Worm (Caenorhabditis elegans) whole organism, L1 larva: ENCODE measurements around the gene ptr-5.

ENCODE experiments used
- C16A3.4 ChIP-seq: fragments of 150-350 bp; optimal IDR thresholded peaks from 2 replicates; lab custom pipeline; 2014; ENCODE audit warnings: missing biosample characterization, missing genetic modification characterization
- C34B4.2 ChIP-seq: sonication (generic microtip); optimal IDR thresholded peaks from 2 replicates; lab custom pipeline; 2017; ENCODE audit warnings: mild to moderate bottlenecking, missing genetic modification characterization, missing compliant biosample characterization
- aha-1 ChIP-seq: fragments of 150-350 bp; optimal IDR thresholded peaks from 2 replicates; lab custom pipeline; 2014; ENCODE audit warnings: missing biosample characterization, missing genetic modification characterization
- alr-1 ChIP-seq: fragments of 200-800 bp; sonication (Bioruptor generic); optimal IDR thresholded peaks from 2 replicates; lab custom pipeline; 2018; ENCODE audit warnings: borderline replicate concordance, mild to moderate bottlenecking, missing genetic modification characterization, missing compliant biosample characterization
- ceh-63 ChIP-seq: fragments of 200-800 bp; sonication (Bioruptor generic); optimal IDR thresholded peaks from 2 replicates; lab custom pipeline; 2018; ENCODE audit warnings: mild to moderate bottlenecking, missing genetic modification characterization, missing compliant biosample characterization
- ceh-8 ChIP-seq: fragments of 200-800 bp; sonication (Bioruptor generic); optimal IDR thresholded peaks from 2 replicates; lab custom pipeline; 2018; ENCODE audit warnings: mild to moderate bottlenecking, missing genetic modification characterization, moderate library complexity, missing compliant biosample characterization
- ceh-82 ChIP-seq, 3 experiments: fragments of 150-350 bp in 1 of 3; sonication (generic microtip) in 2 of 3; optimal IDR thresholded peaks; 2 replicates each; lab custom pipeline; 2014 to 2017; ENCODE audit warnings: missing biosample characterization in 3 of 3, missing genetic modification characterization in 3 of 3
- ceh-90 ChIP-seq: sonication (generic microtip); optimal IDR thresholded peaks from 2 replicates; lab custom pipeline; 2016; ENCODE audit warnings: missing genetic modification characterization, missing compliant biosample characterization
- ces-1 ChIP-seq: fragments of 150-350 bp; optimal IDR thresholded peaks from 2 replicates; lab custom pipeline; 2014; ENCODE audit warnings: missing biosample characterization, missing genetic modification reagents, missing genetic modification characterization
- dpl-1 ChIP-seq, 3 experiments: fragments of 150-350 bp in 2 of 3; sonication (generic microtip) in 1 of 3; optimal IDR thresholded peaks; 2 replicates each; lab custom pipeline; 2014 to 2017; ENCODE audit warnings: missing biosample characterization in 3 of 3, missing genetic modification characterization in 3 of 3, missing genetic modification reagents in 3 of 3
- dsc-1 ChIP-seq: sonication (generic microtip); optimal IDR thresholded peaks from 2 replicates; lab custom pipeline; 2016; ENCODE audit warnings: mild to moderate bottlenecking, missing genetic modification characterization, missing compliant biosample characterization
- efl-1 ChIP-seq, 4 experiments: fragments of 150-350 bp; optimal IDR thresholded peaks in 3 of 4; peaks in 1 of 4; 1 replicate in 1 of 4; 2 replicates in 3 of 4; lab custom pipeline; 2014; ENCODE audit warnings: missing biosample characterization in 2 of 4, missing genetic modification characterization in 2 of 4, missing genetic modification reagents in 2 of 4
- efl-3 ChIP-seq: fragments of 200-800 bp; sonication (Bioruptor generic); optimal IDR thresholded peaks from 2 replicates; lab custom pipeline; 2018; ENCODE audit warnings: mild to moderate bottlenecking, missing genetic modification characterization, missing compliant biosample characterization
- egl-27 ChIP-seq, 2 experiments: fragments of 150-350 bp in 1 of 2; sonication (generic microtip); optimal IDR thresholded peaks; 3 replicates each; lab custom pipeline; 2017 to 2018; ENCODE audit warnings: missing biosample characterization in 2 of 2, missing genetic modification characterization in 2 of 2, missing genetic modification reagents in 2 of 2
- elt-2 ChIP-seq: sonication (generic microtip); optimal IDR thresholded peaks from 2 replicates; lab custom pipeline; 2016; ENCODE audit warnings: missing genetic modification characterization, mild to moderate bottlenecking, inconsistent platforms, missing compliant biosample characterization, missing genetic modification reagents
- fkh-8 ChIP-seq: sonication (generic microtip); optimal IDR thresholded peaks from 2 replicates; lab custom pipeline; 2016; ENCODE audit warnings: mild to moderate bottlenecking, missing genetic modification characterization, missing compliant biosample characterization
- lin-13 ChIP-seq: fragments of 150-350 bp; optimal IDR thresholded peaks from 2 replicates; lab custom pipeline; 2014; ENCODE audit warnings: missing biosample characterization, missing genetic modification reagents, missing genetic modification characterization
- lin-14 ChIP-seq: fragments of 200-800 bp; sonication (Bioruptor generic); optimal IDR thresholded peaks from 2 replicates; lab custom pipeline; 2018; ENCODE audit warnings: mild to moderate bottlenecking, missing genetic modification characterization, moderate library complexity, missing compliant biosample characterization
- lin-35 ChIP-seq, 2 experiments: fragments of 150-350 bp; optimal IDR thresholded peaks; 2 replicates each; lab custom pipeline; 2014; ENCODE audit warnings: missing biosample characterization in 2 of 2, missing genetic modification characterization in 2 of 2, missing genetic modification reagents in 2 of 2
- lin-39 ChIP-seq: fragments of 150-350 bp; optimal IDR thresholded peaks from 2 replicates; lab custom pipeline; 2014; ENCODE audit warnings: missing biosample characterization, missing genetic modification reagents, missing genetic modification characterization
- lir-3 ChIP-seq: sonication (generic microtip); optimal IDR thresholded peaks from 2 replicates; lab custom pipeline; 2016; ENCODE audit warnings: mild to moderate bottlenecking, missing genetic modification characterization, moderate library complexity, missing compliant biosample characterization; ENCODE audit not compliant: poor library complexity
- mef-2 ChIP-seq: fragments of 150-350 bp; optimal IDR thresholded peaks from 2 replicates; lab custom pipeline; 2014; ENCODE audit warnings: missing biosample characterization, missing genetic modification characterization
- nhr-11 ChIP-seq: fragments of 150-350 bp; optimal IDR thresholded peaks from 2 replicates; lab custom pipeline; 2014; ENCODE audit warnings: missing biosample characterization, missing genetic modification characterization
- nhr-47 ChIP-seq: sonication (generic microtip); optimal IDR thresholded peaks from 2 replicates; lab custom pipeline; 2016; ENCODE audit warnings: mild to moderate bottlenecking, missing genetic modification characterization, moderate library complexity, missing compliant biosample characterization
- nhr-71 ChIP-seq: sonication (generic microtip); optimal IDR thresholded peaks from 2 replicates; lab custom pipeline; 2016; ENCODE audit warnings: mild to moderate bottlenecking, missing genetic modification characterization, moderate library complexity, missing compliant biosample characterization
- nhr-85 ChIP-seq: sonication (generic microtip); peaks from one replicate; lab custom pipeline; 2016; ENCODE audit warnings: missing genetic modification characterization, inconsistent platforms, missing compliant biosample characterization
- pag-3 ChIP-seq: sonication (generic microtip); optimal IDR thresholded peaks from 2 replicates; lab custom pipeline; 2017; ENCODE audit warnings: missing genetic modification characterization, mild to moderate bottlenecking, missing compliant biosample characterization, antibody characterized with exemption, borderline replicate concordance; ENCODE audit not compliant: insufficient read depth
- pax-3 ChIP-seq: fragments of 200-800 bp; sonication (Bioruptor generic); optimal IDR thresholded peaks from 2 replicates; lab custom pipeline; 2018; ENCODE audit warnings: mild to moderate bottlenecking, missing genetic modification characterization, moderate library complexity, missing compliant biosample characterization
- pqm-1 ChIP-seq: sonication (generic microtip); optimal IDR thresholded peaks from 3 replicates; lab custom pipeline; 2017; ENCODE audit warnings: missing biosample characterization, missing genetic modification characterization
- rnt-1 ChIP-seq: sonication (generic microtip); optimal IDR thresholded peaks from 2 replicates; lab custom pipeline; 2016; ENCODE audit warnings: mild to moderate bottlenecking, missing genetic modification characterization, moderate library complexity, missing compliant biosample characterization
- sox-4 ChIP-seq: sonication (generic microtip); optimal IDR thresholded peaks from 2 replicates; lab custom pipeline; 2016; ENCODE audit warnings: missing genetic modification characterization, missing compliant biosample characterization
- sptf-1 ChIP-seq: fragments of 150-350 bp; optimal IDR thresholded peaks from 2 replicates; lab custom pipeline; 2014; ENCODE audit warnings: missing biosample characterization, missing genetic modification characterization
- sup-37 ChIP-seq: fragments of 200-800 bp; sonication (Bioruptor generic); optimal IDR thresholded peaks from 2 replicates; lab custom pipeline; 2018; ENCODE audit warnings: mild to moderate bottlenecking, missing genetic modification characterization, missing compliant biosample characterization
- tbx-2 ChIP-seq: sonication (generic microtip); optimal IDR thresholded peaks from 2 replicates; lab custom pipeline; 2016; ENCODE audit warnings: missing genetic modification characterization, missing compliant biosample characterization
- tlp-1 ChIP-seq: fragments of 150-350 bp; optimal IDR thresholded peaks from 2 replicates; lab custom pipeline; 2014; ENCODE audit warnings: missing biosample characterization, missing genetic modification characterization
- unc-62 ChIP-seq: fragments of 150-350 bp; optimal IDR thresholded peaks from 2 replicates; lab custom pipeline; 2014; ENCODE audit warnings: missing biosample characterization, missing genetic modification reagents, missing genetic modification characterization
- unc-98 ChIP-seq: fragments of 200-800 bp; sonication (Bioruptor generic); IDR thresholded peaks from 2 replicates; pipeline ENCODE4 v1.3.6; 2022; ENCODE audit warnings: missing genetic modification characterization, missing compliant biosample characterization
- vab-15 ChIP-seq: sonication (generic microtip); optimal IDR thresholded peaks from 2 replicates; lab custom pipeline; 2017; ENCODE audit warnings: missing genotype, mild to moderate bottlenecking, missing genetic modification characterization, missing compliant biosample characterization
- zip-4 ChIP-seq: fragments of 200-800 bp; sonication (Bioruptor generic); optimal IDR thresholded peaks from 2 replicates; lab custom pipeline; 2018; ENCODE audit warnings: mild to moderate bottlenecking, missing genetic modification characterization, moderate library complexity, missing compliant biosample characterization
- ztf-11 ChIP-seq, 2 experiments: sonication (generic microtip); optimal IDR thresholded peaks; 2 replicates each; lab custom pipeline; 2016 to 2017; ENCODE audit warnings: missing genetic modification characterization in 2 of 2, missing biosample characterization in 1 of 2, missing compliant biosample characterization in 1 of 2

ptr-5 gene

ce11 chrX:17355462-17355861 is 37.1 kb downstream of the ptr-5 start:
- TF ChIP-seq pag-3 (tag; lab: Kevin White, UChicago) (no peak), C34B4.2 (tag; lab: Kevin White, UChicago) (no peak), dsc-1 (peak; percentile 86), nhr-11 (tag; lab: Kevin White, UChicago) (no peak), sup-37 (no peak), lin-14 (peak; percentile 13)

DNA sequence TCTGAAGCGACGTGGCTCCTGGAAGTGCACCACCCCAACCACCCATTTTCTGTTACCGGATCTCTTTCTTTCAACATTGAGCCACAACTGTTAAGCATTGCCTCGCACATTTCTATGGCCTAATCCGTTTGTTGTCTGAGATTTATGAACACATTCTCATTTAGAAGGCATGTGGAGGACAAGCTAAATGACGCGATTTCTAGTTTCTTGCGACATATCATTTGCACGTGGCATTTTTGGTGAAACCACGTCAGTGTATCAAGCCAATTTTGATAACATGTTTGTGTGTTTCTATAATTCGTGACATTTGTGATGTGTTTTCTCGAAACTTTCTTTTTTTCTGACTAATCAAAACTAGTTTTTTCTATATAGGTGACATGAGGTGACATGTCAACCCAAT is 38.4 kb downstream of the ptr-5 start:
- TF ChIP-seq zip-4 (GFP tag; lab: Kevin White, UChicago): no peak
- no peak for TF ChIP-seq elt-2
- no peak for TF ChIP-seq ceh-82 (tag; optimal IDR thresholded peaks at IDR 0.05; lab: Kevin White, UChicago)
- no peak for TF ChIP-seq pqm-1 (tag; lab: Kevin White, UChicago)
- TF ChIP-seq tlp-1: no peak
- peak; percentile 64 for TF ChIP-seq fkh-8
- no peak for TF ChIP-seq lin-35 (GFP tag; optimal IDR thresholded peaks at IDR 0.05; lab: Kevin White, UChicago)
- TF ChIP-seq ces-1 (GFP tag; lab: Kevin White, UChicago): no peak
- no peak for TF ChIP-seq nhr-85 (tag; lab: Kevin White, UChicago)
- TF ChIP-seq rnt-1: no peak
- TF ChIP-seq sptf-1: no peak
- TF ChIP-seq ztf-11 (tag; optimal IDR thresholded peaks at IDR 0.05; lab: Kevin White, UChicago): no peak
- TF ChIP-seq ceh-8: no peak
- no peak for TF ChIP-seq lir-3 (tag; lab: Kevin White, UChicago)
- TF ChIP-seq lin-14: no peak
- no peak for TF ChIP-seq tbx-2 (tag; lab: Kevin White, UChicago)
- no peak for TF ChIP-seq aha-1 (tag; lab: Kevin White, UChicago)
- TF ChIP-seq ceh-90 (tag; lab: Kevin White, UChicago): no peak
- no peak for TF ChIP-seq efl-3
- TF ChIP-seq lin-13: no peak
- TF ChIP-seq alr-1 (tag; lab: Kevin White, UChicago): no peak
- no peak for TF ChIP-seq nhr-11 (tag; lab: Kevin White, UChicago)
- peak; percentile 26 for TF ChIP-seq nhr-47 (tag; lab: Kevin White, UChicago)
- no peak for TF ChIP-seq mef-2 (tag; lab: Kevin White, UChicago)
- no peak for TF ChIP-seq sup-37
- TF ChIP-seq vab-15 (tag; lab: Kevin White, UChicago): no peak
- TF ChIP-seq dpl-1 (GFP tag; optimal IDR thresholded peaks at IDR 0.05; lab: Kevin White, UChicago): no peak
- TF ChIP-seq efl-1 (optimal IDR thresholded peaks at IDR 0.05; lab: Kevin White, UChicago): no peak
- peak in 1 of 2 experiments; percentile 68 for TF ChIP-seq efl-1 (GFP tag; optimal IDR thresholded peaks at IDR 0.05 in 1 of 2; lab: Kevin White, UChicago)
- TF ChIP-seq sox-4 (tag; lab: Kevin White, UChicago): peak; percentile 49
- TF ChIP-seq C16A3.4 (tag; lab: Kevin White, UChicago): no peak
- no peak for TF ChIP-seq unc-62
- TF ChIP-seq lin-39 (tag; lab: Kevin White, UChicago): no peak
- no peak for TF ChIP-seq ceh-63 (GFP tag; lab: Kevin White, UChicago)
- TF ChIP-seq egl-27 (tag; optimal IDR thresholded peaks at IDR 0.05; lab: Kevin White, UChicago): no peak
- no peak for TF ChIP-seq unc-98 (GFP tag; lab: Robert Waterston, UW)
- peak; percentile 65 for TF ChIP-seq dsc-1
- peak; percentile 54 for TF ChIP-seq pax-3 (tag; lab: Kevin White, UChicago)
- peak; percentile 45 for TF ChIP-seq nhr-71
